Worm (Caenorhabditis elegans) whole organism, young adult: ENCODE measurements around the gene srr-1.

Experiments
- B0261.1 ChIP-seq: sonication (generic microtip); optimal IDR thresholded peaks from 2 replicates; lab custom pipeline; 2016; ENCODE audit warnings: mild to moderate bottlenecking, missing genetic modification characterization, moderate library complexity, missing compliant biosample characterization
- C17E4.6 ChIP-seq: fragments of 200-800 bp; sonication (Bioruptor generic); IDR thresholded peaks from 2 replicates; pipeline ENCODE4 v1.3.6; 2022; ENCODE audit warnings: missing genetic modification reagents, missing genetic modification characterization, missing compliant biosample characterization
- D2030.7 ChIP-seq: fragments of 200-800 bp; sonication (Bioruptor generic); IDR thresholded peaks from 2 replicates; pipeline ENCODE4 v1.3.6; 2022; ENCODE audit warnings: missing genetic modification reagents, missing genetic modification characterization, missing compliant biosample characterization
- F55B11.4 ChIP-seq: sonication (generic microtip); optimal IDR thresholded peaks from 2 replicates; lab custom pipeline; 2016; ENCODE audit warnings: missing compliant biosample characterization, missing genetic modification characterization, borderline replicate concordance; ENCODE audit not compliant: insufficient read depth
- F57C9.4 ChIP-seq: sonication (generic microtip); optimal IDR thresholded peaks from 2 replicates; lab custom pipeline; 2017; ENCODE audit warnings: mild to moderate bottlenecking, missing genetic modification characterization, missing compliant biosample characterization
- T26A5.8 ChIP-seq: sonication (generic microtip); optimal IDR thresholded peaks from 2 replicates; lab custom pipeline; 2016; ENCODE audit warnings: missing genetic modification characterization, missing compliant biosample characterization
- Y67H2A.10 ChIP-seq: fragments of 200-800 bp; sonication (Bioruptor generic); conservative IDR thresholded peaks from 2 replicates; pipeline ENCODE4 v1.3.6; 2022; ENCODE audit warnings: missing genetic modification reagents, missing genetic modification characterization, missing compliant biosample characterization
- Y79H2A.3 ChIP-seq: fragments of 200-800 bp; sonication (Bioruptor generic); conservative IDR thresholded peaks from 2 replicates; pipeline ENCODE4 v1.3.6; 2022; ENCODE audit warnings: missing genetic modification reagents, missing genetic modification characterization, missing compliant biosample characterization
- akir-1 ChIP-seq: fragments of 200-800 bp; sonication (Bioruptor generic); optimal IDR thresholded peaks from 2 replicates; lab custom pipeline; 2018; ENCODE audit warnings: mild to moderate bottlenecking, missing genetic modification characterization, moderate library complexity, missing compliant biosample characterization
- aptf-3 ChIP-seq: fragments of 200-800 bp; sonication (Bioruptor generic); IDR thresholded peaks from 2 replicates; pipeline ENCODE4 v1.3.6; 2022; ENCODE audit warnings: missing genetic modification characterization, missing compliant biosample characterization
- atf-7 ChIP-seq: sonication (generic microtip); optimal IDR thresholded peaks from 2 replicates; lab custom pipeline; 2017; ENCODE audit warnings: mild to moderate bottlenecking, missing genetic modification characterization, missing compliant biosample characterization
- athp-1 ChIP-seq: sonication (generic microtip); optimal IDR thresholded peaks from 2 replicates; lab custom pipeline; 2017; ENCODE audit warnings: mild to moderate bottlenecking, missing genetic modification characterization, missing compliant biosample characterization
- bed-1 ChIP-seq: fragments of 200-800 bp; sonication (Bioruptor generic); IDR thresholded peaks from 2 replicates; pipeline ENCODE4 v1.3.6; 2022; ENCODE audit warnings: missing genetic modification reagents, missing genetic modification characterization, missing compliant biosample characterization
- cebp-1 ChIP-seq, 2 experiments: fragments of 200-800 bp in 1 of 2; sonication (Bioruptor generic) in 1 of 2; sonication (generic microtip) in 1 of 2; IDR thresholded peaks in 1 of 2; optimal IDR thresholded peaks in 1 of 2; 2 replicates each; pipeline versions ENCODE4 v1.3.6 to Lab custom; 2017 to 2022; ENCODE audit warnings: missing compliant biosample characterization in 2 of 2, missing genetic modification characterization in 2 of 2, mild to moderate bottlenecking in 1 of 2, missing genetic modification reagents in 1 of 2, moderate library complexity in 1 of 2
- ceh-58 ChIP-seq: fragments of 200-800 bp; sonication (Bioruptor generic); IDR thresholded peaks from 2 replicates; pipeline ENCODE4 v1.3.6; 2022; ENCODE audit warnings: missing genetic modification characterization, missing compliant biosample characterization
- die-1 ChIP-seq: sonication (generic microtip); optimal IDR thresholded peaks from 2 replicates; lab custom pipeline; 2016; ENCODE audit warnings: missing genotype, mild to moderate bottlenecking, missing genetic modification characterization, missing compliant biosample characterization
- dox-1 ChIP-seq: fragments of 200-800 bp; sonication (Bioruptor generic); IDR thresholded peaks from 2 replicates; pipeline ENCODE4 v1.3.6; 2022; ENCODE audit warnings: missing genetic modification reagents, missing genetic modification characterization, missing compliant biosample characterization
- efl-1 ChIP-seq: fragments of 150-350 bp; optimal IDR thresholded peaks from 2 replicates; lab custom pipeline; 2014; ENCODE audit warnings: missing biosample characterization, missing genetic modification reagents, missing genetic modification characterization
- egrh-3 ChIP-seq: fragments of 200-800 bp; sonication (Bioruptor generic); IDR thresholded peaks from 2 replicates; pipeline ENCODE4 v1.3.6; 2022; ENCODE audit warnings: missing genetic modification reagents, missing genetic modification characterization, missing compliant biosample characterization
- fkh-3 ChIP-seq: sonication (generic microtip); optimal IDR thresholded peaks from 2 replicates; lab custom pipeline; 2016; ENCODE audit warnings: mild to moderate bottlenecking, missing genetic modification characterization, missing compliant biosample characterization
- gei-17 ChIP-seq: fragments of 200-800 bp; sonication (Bioruptor generic); optimal IDR thresholded peaks from 2 replicates; lab custom pipeline; 2018; ENCODE audit warnings: mild to moderate bottlenecking, missing genetic modification characterization, missing compliant biosample characterization
- hmg-1.2 ChIP-seq: fragments of 200-800 bp; sonication (Bioruptor generic); IDR thresholded peaks from 2 replicates; pipeline ENCODE4 v1.3.6; 2022; ENCODE audit warnings: missing genetic modification reagents, missing genetic modification characterization, missing compliant biosample characterization
- hrde-1 ChIP-seq: sonication (generic microtip); optimal IDR thresholded peaks from 2 replicates; lab custom pipeline; 2016; ENCODE audit warnings: missing genetic modification characterization, mild to moderate bottlenecking, missing compliant biosample characterization, moderate library complexity, missing genotype, missing genetic modification reagents, borderline replicate concordance
- lin-35 ChIP-seq, 3 experiments: fragments of 150-350 bp in 2 of 3; sonication (generic microtip) in 1 of 3; optimal IDR thresholded peaks; 2 replicates each; lab custom pipeline; 2014 to 2018; ENCODE audit warnings: missing biosample characterization in 3 of 3, missing genetic modification characterization in 3 of 3, missing genetic modification reagents in 3 of 3
- lin-40 ChIP-seq: sonication (generic microtip); optimal IDR thresholded peaks from 2 replicates; lab custom pipeline; 2016; ENCODE audit warnings: missing genetic modification characterization, mild to moderate bottlenecking, missing compliant biosample characterization, missing genotype, missing genetic modification reagents
- lsy-27 ChIP-seq: sonication (generic microtip); optimal IDR thresholded peaks from 2 replicates; lab custom pipeline; 2017; ENCODE audit warnings: missing genetic modification characterization, mild to moderate bottlenecking, missing compliant biosample characterization, antibody characterized with exemption, missing genotype, borderline replicate concordance; ENCODE audit not compliant: insufficient read depth
- madf-10 ChIP-seq: sonication (generic microtip); optimal IDR thresholded peaks from 2 replicates; lab custom pipeline; 2016; ENCODE audit warnings: mild to moderate bottlenecking, missing genetic modification characterization, missing compliant biosample characterization
- mes-4 ChIP-seq: sonication (generic microtip); optimal IDR thresholded peaks from 2 replicates; lab custom pipeline; 2016; ENCODE audit warnings: missing genotype, missing genetic modification characterization, missing compliant biosample characterization
- nfya-1 ChIP-seq: sonication (generic microtip); optimal IDR thresholded peaks from 2 replicates; lab custom pipeline; 2017; ENCODE audit warnings: antibody characterized with exemption, missing compliant biosample characterization, missing genetic modification characterization, borderline replicate concordance; ENCODE audit not compliant: insufficient read depth
- nfya-2 ChIP-seq: fragments of 200-800 bp; sonication (Bioruptor generic); IDR thresholded peaks from 2 replicates; pipeline ENCODE4 v1.3.6; 2022; ENCODE audit warnings: missing genetic modification reagents, missing genetic modification characterization, missing compliant biosample characterization
- nhr-120 ChIP-seq: fragments of 200-800 bp; sonication (Bioruptor generic); IDR thresholded peaks from 2 replicates; pipeline ENCODE4 v1.3.6; 2022; ENCODE audit warnings: missing genetic modification characterization, missing compliant biosample characterization
- nhr-27 ChIP-seq: fragments of 200-800 bp; sonication (Bioruptor generic); optimal IDR thresholded peaks from 2 replicates; lab custom pipeline; 2018; ENCODE audit warnings: mild to moderate bottlenecking, missing genetic modification characterization, moderate library complexity, missing compliant biosample characterization
- rcor-1 ChIP-seq: fragments of 200-800 bp; sonication (Bioruptor generic); IDR thresholded peaks from 2 replicates; pipeline ENCODE4 v1.3.6; 2022; ENCODE audit warnings: missing genetic modification reagents, missing genetic modification characterization, missing compliant biosample characterization
- rec-8 ChIP-seq, 2 experiments: sonication (generic microtip); optimal IDR thresholded peaks; 2 replicates each; lab custom pipeline; 2016; ENCODE audit warnings: mild to moderate bottlenecking in 2 of 2, missing genetic modification characterization in 2 of 2, missing genetic modification reagents in 2 of 2, missing genotype in 2 of 2, missing biosample characterization in 1 of 2, missing compliant biosample characterization in 1 of 2, moderate library complexity in 1 of 2
- rpc-1 ChIP-seq, 2 experiments: fragments of 150-350 bp in 1 of 2; sonication (generic microtip) in 1 of 2; optimal IDR thresholded peaks; 2 replicates each; lab custom pipeline; 2014 to 2018; ENCODE audit warnings: missing biosample characterization in 1 of 2, missing genetic modification characterization in 1 of 2, missing genetic modification reagents in 1 of 2, missing genotype in 1 of 2
- sdz-38 ChIP-seq: sonication (generic microtip); optimal IDR thresholded peaks from 2 replicates; lab custom pipeline; 2016; ENCODE audit warnings: missing genotype, missing genetic modification characterization, missing compliant biosample characterization
- tbp1 ChIP-seq: fragments of 200-800 bp; sonication (Bioruptor generic); optimal IDR thresholded peaks from 2 replicates; lab custom pipeline; 2018; ENCODE audit warnings: mild to moderate bottlenecking, missing genetic modification characterization, missing compliant biosample characterization
- xnd-1 ChIP-seq: sonication (generic microtip); optimal IDR thresholded peaks from 2 replicates; lab custom pipeline; 2016; ENCODE audit warnings: missing genotype, missing genetic modification reagents, missing genetic modification characterization, missing compliant biosample characterization
- ztf-18 ChIP-seq: sonication (generic microtip); optimal IDR thresholded peaks from 2 replicates; lab custom pipeline; 2016; ENCODE audit warnings: missing genotype, mild to moderate bottlenecking, missing genetic modification characterization, missing compliant biosample characterization
- ztf-25 ChIP-seq: fragments of 200-800 bp; sonication (Bioruptor generic); IDR thresholded peaks from 2 replicates; pipeline ENCODE4 v1.3.6; 2022; ENCODE audit warnings: missing genetic modification reagents, missing genetic modification characterization, missing compliant biosample characterization
- ztf-26 ChIP-seq: sonication (generic microtip); optimal IDR thresholded peaks from 2 replicates; lab custom pipeline; 2017; ENCODE audit warnings: missing genetic modification characterization, missing compliant biosample characterization
- ztf-28 ChIP-seq: fragments of 200-800 bp; sonication (Bioruptor generic); IDR thresholded peaks from 2 replicates; pipeline ENCODE4 v1.3.6; 2022; ENCODE audit warnings: missing genetic modification reagents, missing genetic modification characterization, missing compliant biosample characterization
- ztf-3 ChIP-seq: fragments of 200-800 bp; sonication (Bioruptor generic); optimal IDR thresholded peaks from 2 replicates; lab custom pipeline; 2018; ENCODE audit warnings: mild to moderate bottlenecking, missing genetic modification characterization, missing compliant biosample characterization

The srr-1 gene

ce11 chrV:13033223-13033622 is 20.3 kb downstream of the srr-1 start, which contains the start of gene W07G4.1:
Gene W07G4.1 (plus strand): TSS chrV:13033523.
- TF ChIP-seq cebp-1 (GFP tag; IDR thresholded peaks at IDR 0.05; lab: Robert Waterston, UW) = no peak
- TF ChIP-seq cebp-1 (tag; optimal IDR thresholded peaks at IDR 0.05; lab: Kevin White, UChicago) = no peak
- no peak for TF ChIP-seq nhr-120 (GFP tag; lab: Robert Waterston, UW)
- no peak for TF ChIP-seq Y67H2A.10 (GFP tag; lab: Robert Waterston, UW)
- TF ChIP-seq mes-4 (tag; lab: Kevin White, UChicago) = no peak
- no peak for TF ChIP-seq tbp1
- TF ChIP-seq Y79H2A.3 = no peak
- no peak for TF ChIP-seq athp-1
- TF ChIP-seq atf-7 = no peak
- no peak for TF ChIP-seq bed-1 (GFP tag; lab: Robert Waterston, UW)
- no peak for TF ChIP-seq nfya-2 (GFP tag; lab: Robert Waterston, UW)
- TF ChIP-seq egrh-3 (GFP tag; lab: Robert Waterston, UW) = no peak
- no peak for TF ChIP-seq dox-1 (GFP tag; lab: Robert Waterston, UW)
- no peak for TF ChIP-seq nfya-1
- no peak for TF ChIP-seq sdz-38 (tag; lab: Kevin White, UChicago)
- TF ChIP-seq aptf-3 (GFP tag; lab: Robert Waterston, UW) = no peak
- TF ChIP-seq die-1 (tag; lab: Kevin White, UChicago) = no peak
- TF ChIP-seq, all 124 proteins: peak for 0

- TF ChIP-seq madf-10 (tag; lab: Kevin White, UChicago) (no peak), T26A5.8 (tag; lab: Kevin White, UChicago) (no peak), lsy-27 (tag; lab: Kevin White, UChicago) (no peak), nhr-27 (tag; lab: Kevin White, UChicago) (no peak), ztf-3 (no peak), ceh-58 (GFP tag; lab: Robert Waterston, UW) (no peak), akir-1 (GFP tag; lab: Kevin White, UChicago) (no peak), lin-40 (tag; lab: Kevin White, UChicago) (no peak), C17E4.6 (GFP tag; lab: Robert Waterston, UW) (no peak), ztf-28 (GFP tag; lab: Robert Waterston, UW) (no peak), gei-17 (GFP tag; lab: Kevin White, UChicago) (no peak), dox-1 (GFP tag; lab: Robert Waterston, UW) (no peak), hmg-1.2 (GFP tag; lab: Robert Waterston, UW) (no peak), ztf-26 (tag; lab: Kevin White, UChicago) (no peak)
Measured at ce11 chrV:13028871-13029270, 24.7 kb downstream of the srr-1 start.

- TF ChIP-seq rcor-1 (GFP tag; lab: Robert Waterston, UW) (no peak), rec-8 (tag; optimal IDR thresholded peaks at IDR 0.05; lab: Kevin White, UChicago) (peak in 1 of 2 experiments; percentile 14), ztf-28 (GFP tag; lab: Robert Waterston, UW) (no peak), cebp-1 (GFP tag; IDR thresholded peaks at IDR 0.05; lab: Robert Waterston, UW) (no peak), cebp-1 (tag; optimal IDR thresholded peaks at IDR 0.05; lab: Kevin White, UChicago) (no peak), hrde-1 (tag; lab: Kevin White, UChicago) (no peak), lin-35 (GFP tag; optimal IDR thresholded peaks at IDR 0.05; lab: Kevin White, UChicago) (no peak), F57C9.4 (tag; lab: Kevin White, UChicago) (no peak), nfya-2 (GFP tag; lab: Robert Waterston, UW) (no peak), lin-40 (tag; lab: Kevin White, UChicago) (no peak), ztf-25 (0 out of 2 replicates have a peak, but pooled peaks have one; percentile 21), D2030.7 (GFP tag; lab: Robert Waterston, UW) (peak; percentile 49), fkh-3 (no peak), efl-1 (GFP tag; lab: Kevin White, UChicago) (no peak), dox-1 (GFP tag; lab: Robert Waterston, UW) (0 out of 2 replicates have a peak, but pooled peaks have one; percentile 17), ztf-18 (tag; lab: Kevin White, UChicago) (peak; percentile 36), ceh-58 (GFP tag; lab: Robert Waterston, UW) (no peak), hmg-1.2 (GFP tag; lab: Robert Waterston, UW) (peak; percentile 32; the same call in 1 of the 2 replicates), B0261.1 (peak; percentile 61), F55B11.4 (tag; lab: Kevin White, UChicago) (no peak), rpc-1 (optimal IDR thresholded peaks at IDR 0.05; lab: Kevin White, UChicago) (peak; percentile 46), rpc-1 (tag; optimal IDR thresholded peaks at IDR 0.05; lab: Kevin White, UChicago) (peak; percentile 79), xnd-1 (tag; lab: Kevin White, UChicago) (no peak)
Measured at ce11 chrV:13026631-13027299, 26.8 kb downstream of the srr-1 start.
